Worm (Caenorhabditis elegans) whole organism, late embryonic: ENCODE results near the gene Y77E11A.12.

Source experiments
- C38D4.7 ChIP-seq: fragments of 200-800 bp; sonication (Bioruptor generic); optimal IDR thresholded peaks from 2 replicates; lab custom pipeline; 2018; ENCODE audit warnings: mild to moderate bottlenecking, missing genetic modification characterization, moderate library complexity, missing compliant biosample characterization
- K09A11.1 ChIP-seq: sonication (generic microtip); optimal IDR thresholded peaks from 2 replicates; lab custom pipeline; 2017; ENCODE audit warnings: antibody characterized with exemption, mild to moderate bottlenecking, missing genetic modification characterization, missing compliant biosample characterization; ENCODE audit not compliant: insufficient read depth
- Y22D7AL.16 ChIP-seq: sonication (generic microtip); optimal IDR thresholded peaks from 2 replicates; lab custom pipeline; 2016; ENCODE audit warnings: missing genetic modification characterization, missing compliant biosample characterization
- ama-1 ChIP-seq: fragments of 150-350 bp; optimal IDR thresholded peaks from 2 replicates; lab custom pipeline; 2014
- ceh-14 ChIP-seq: sonication (generic microtip); optimal IDR thresholded peaks from 2 replicates; lab custom pipeline; 2016; ENCODE audit warnings: missing genotype, missing genetic modification characterization, missing compliant biosample characterization
- ceh-18 ChIP-seq: sonication (generic microtip); optimal IDR thresholded peaks from 2 replicates; lab custom pipeline; 2016; ENCODE audit warnings: missing genetic modification characterization, missing compliant biosample characterization
- ceh-22 ChIP-seq: sonication (generic microtip); optimal IDR thresholded peaks from 2 replicates; lab custom pipeline; 2017; ENCODE audit warnings: missing biosample characterization, missing genetic modification characterization
- ceh-24 ChIP-seq: sonication (generic microtip); optimal IDR thresholded peaks from 2 replicates; lab custom pipeline; 2016; ENCODE audit warnings: mild to moderate bottlenecking, missing genetic modification characterization, missing compliant biosample characterization
- ceh-30 ChIP-seq: fragments of 150-350 bp; optimal IDR thresholded peaks from 2 replicates; lab custom pipeline; 2014; ENCODE audit warnings: missing biosample characterization, missing genetic modification characterization
- ceh-31 ChIP-seq: sonication (generic microtip); optimal IDR thresholded peaks from 2 replicates; lab custom pipeline; 2016; ENCODE audit warnings: missing genetic modification characterization, missing compliant biosample characterization
- ceh-45 ChIP-seq: fragments of 200-800 bp; sonication (Bioruptor generic); IDR thresholded peaks from 2 replicates; pipeline ENCODE4 v1.3.6; 2022; ENCODE audit warnings: missing genetic modification reagents, missing genetic modification characterization, missing compliant biosample characterization
- ceh-48 ChIP-seq: sonication (generic microtip); optimal IDR thresholded peaks from 2 replicates; lab custom pipeline; 2016; ENCODE audit warnings: missing genetic modification characterization, inconsistent platforms, missing compliant biosample characterization
- ceh-6 ChIP-seq: fragments of 200-800 bp; sonication (Bioruptor generic); optimal IDR thresholded peaks from 2 replicates; lab custom pipeline; 2018; ENCODE audit warnings: mild to moderate bottlenecking, missing genetic modification characterization, missing compliant biosample characterization
- ceh-9 ChIP-seq: sonication (generic microtip); optimal IDR thresholded peaks from 2 replicates; lab custom pipeline; 2016; ENCODE audit warnings: mild to moderate bottlenecking, missing genetic modification characterization, inconsistent platforms, missing compliant biosample characterization
- che-1 ChIP-seq: sonication (generic microtip); optimal IDR thresholded peaks from 2 replicates; lab custom pipeline; 2016; ENCODE audit warnings: mild to moderate bottlenecking, missing genetic modification characterization, missing compliant biosample characterization
- dve-1 ChIP-seq: sonication (generic microtip); optimal IDR thresholded peaks from 2 replicates; lab custom pipeline; 2017; ENCODE audit warnings: antibody characterized with exemption, mild to moderate bottlenecking, missing genetic modification characterization, missing compliant biosample characterization
- elt-2 ChIP-seq: sonication (generic microtip); optimal IDR thresholded peaks from 2 replicates; lab custom pipeline; 2016; ENCODE audit warnings: missing genetic modification reagents, missing genetic modification characterization, missing compliant biosample characterization
- elt-4 ChIP-seq: sonication (generic microtip); optimal IDR thresholded peaks from 2 replicates; lab custom pipeline; 2016; ENCODE audit warnings: missing genetic modification characterization, missing compliant biosample characterization
- fax-1 ChIP-seq: sonication (generic microtip); optimal IDR thresholded peaks from 2 replicates; lab custom pipeline; 2016; ENCODE audit warnings: missing genotype, missing genetic modification characterization, missing compliant biosample characterization
- fkh-6 ChIP-seq: sonication (generic microtip); optimal IDR thresholded peaks from 2 replicates; lab custom pipeline; 2016; ENCODE audit warnings: missing genetic modification characterization, missing compliant biosample characterization
- gmeb-2 ChIP-seq: sonication (generic microtip); optimal IDR thresholded peaks from 2 replicates; lab custom pipeline; 2016; ENCODE audit warnings: missing genetic modification characterization, inconsistent platforms, missing compliant biosample characterization
- hlh-13 ChIP-seq: fragments of 200-800 bp; sonication (Bioruptor generic); optimal IDR thresholded peaks from 2 replicates; lab custom pipeline; 2018; ENCODE audit warnings: mild to moderate bottlenecking, missing genetic modification characterization, missing compliant biosample characterization
- hlh-15 ChIP-seq: sonication (generic microtip); optimal IDR thresholded peaks from 2 replicates; lab custom pipeline; 2016; ENCODE audit warnings: missing genetic modification characterization, missing compliant biosample characterization
- hlh-30 ChIP-seq: sonication (generic microtip); optimal IDR thresholded peaks from 2 replicates; lab custom pipeline; 2017; ENCODE audit warnings: antibody characterized with exemption, missing genetic modification characterization, missing compliant biosample characterization; ENCODE audit not compliant: insufficient read depth
- hlh-6 ChIP-seq: sonication (generic microtip); optimal IDR thresholded peaks from 2 replicates; lab custom pipeline; 2016; ENCODE audit warnings: missing genotype, missing genetic modification characterization, missing compliant biosample characterization
- hlh-8 ChIP-seq: sonication (generic microtip); optimal IDR thresholded peaks from 2 replicates; lab custom pipeline; 2016; ENCODE audit warnings: missing genotype, missing genetic modification characterization, missing compliant biosample characterization
- lim-6 ChIP-seq: sonication (generic microtip); optimal IDR thresholded peaks from 2 replicates; lab custom pipeline; 2016; ENCODE audit warnings: missing genetic modification characterization, missing compliant biosample characterization
- madf-2 ChIP-seq: sonication (generic microtip); optimal IDR thresholded peaks from 2 replicates; lab custom pipeline; 2017; ENCODE audit warnings: missing genetic modification characterization, missing compliant biosample characterization
- nhr-232 ChIP-seq: sonication (generic microtip); optimal IDR thresholded peaks from 2 replicates; lab custom pipeline; 2016; ENCODE audit warnings: missing genetic modification characterization, missing compliant biosample characterization
- npax-4 ChIP-seq: sonication (generic microtip); optimal IDR thresholded peaks from 2 replicates; lab custom pipeline; 2016; ENCODE audit warnings: missing genetic modification characterization, missing compliant biosample characterization
- odd-2 ChIP-seq: sonication (generic microtip); optimal IDR thresholded peaks from 2 replicates; lab custom pipeline; 2017; ENCODE audit warnings: antibody characterized with exemption, mild to moderate bottlenecking, missing genetic modification characterization, missing compliant biosample characterization
- pag-3 ChIP-seq: sonication (generic microtip); optimal IDR thresholded peaks from 2 replicates; lab custom pipeline; 2016; ENCODE audit warnings: missing compliant biosample characterization, missing genetic modification characterization, borderline replicate concordance
- pax-1 ChIP-seq: fragments of 150-350 bp; optimal IDR thresholded peaks from 2 replicates; lab custom pipeline; 2014; ENCODE audit warnings: missing biosample characterization, missing genetic modification characterization
- pha-2 ChIP-seq: sonication (generic microtip); optimal IDR thresholded peaks from 2 replicates; lab custom pipeline; 2017; ENCODE audit warnings: mild to moderate bottlenecking, missing genetic modification characterization, missing compliant biosample characterization
- pha-4 ChIP-seq: fragments of 150-350 bp; optimal IDR thresholded peaks from 2 replicates; lab custom pipeline; 2018; ENCODE audit warnings: missing biosample characterization, missing genetic modification reagents, missing genetic modification characterization
- pqm-1 ChIP-seq: sonication (generic microtip); optimal IDR thresholded peaks from 2 replicates; lab custom pipeline; 2016; ENCODE audit warnings: missing genetic modification characterization, missing compliant biosample characterization
- pros-1 ChIP-seq: fragments of 150-350 bp; optimal IDR thresholded peaks from 2 replicates; lab custom pipeline; 2014; ENCODE audit warnings: missing biosample characterization, missing genetic modification reagents, missing genetic modification characterization
- rnt-1 ChIP-seq: sonication (generic microtip); optimal IDR thresholded peaks from 2 replicates; lab custom pipeline; 2016; ENCODE audit warnings: missing genetic modification characterization, missing compliant biosample characterization
- sdc-2 ChIP-seq: sonication (generic microtip); optimal IDR thresholded peaks from 2 replicates; lab custom pipeline; 2016; ENCODE audit warnings: missing genotype, missing genetic modification characterization, missing compliant biosample characterization
- sox-2 ChIP-seq: fragments of 200-800 bp; sonication (Bioruptor generic); IDR thresholded peaks from 2 replicates; pipeline ENCODE4 v1.3.6; 2022; ENCODE audit warnings: missing genetic modification reagents, missing genetic modification characterization, missing compliant biosample characterization
- sox-4 ChIP-seq: sonication (generic microtip); optimal IDR thresholded peaks from 2 replicates; lab custom pipeline; 2017; ENCODE audit warnings: mild to moderate bottlenecking, missing genetic modification characterization, inconsistent platforms, missing compliant biosample characterization
- ttx-3 ChIP-seq: sonication (generic microtip); optimal IDR thresholded peaks from 2 replicates; lab custom pipeline; 2016; ENCODE audit warnings: missing genetic modification reagents, missing genetic modification characterization, missing compliant biosample characterization
- unc-42 ChIP-seq: sonication (generic microtip); optimal IDR thresholded peaks from 2 replicates; lab custom pipeline; 2016; ENCODE audit warnings: missing genotype, missing genetic modification characterization, missing compliant biosample characterization
- unc-55 ChIP-seq: sonication (generic microtip); optimal IDR thresholded peaks from 2 replicates; lab custom pipeline; 2017; ENCODE audit warnings: missing biosample characterization, missing genetic modification reagents, missing genetic modification characterization
- unc-86 ChIP-seq: sonication (generic microtip); optimal IDR thresholded peaks from 2 replicates; lab custom pipeline; 2016; ENCODE audit warnings: missing genetic modification characterization, missing compliant biosample characterization
- zip-5 ChIP-seq: sonication (generic microtip); optimal IDR thresholded peaks from 2 replicates; lab custom pipeline; 2016; ENCODE audit warnings: missing genetic modification characterization, missing compliant biosample characterization

Gene Y77E11A.12

ce11 chrIV:1424962-1425361, 49.9 kb downstream of the Y77E11A.12 start, which contains the start of gene Y77E11A.8:
Y77E11A.8 (minus strand) TSS chrIV:1425062.
- no peak for TF ChIP-seq hlh-6 (tag; lab: Kevin White, UChicago)
- no peak for TF ChIP-seq ceh-31 (tag; lab: Kevin White, UChicago)
- TF ChIP-seq pag-3 (tag; lab: Kevin White, UChicago) = no peak
- TF ChIP-seq gmeb-2 (tag; lab: Kevin White, UChicago) = no peak
- no peak for TF ChIP-seq rnt-1 (tag; lab: Kevin White, UChicago)
- TF ChIP-seq ama-1 (lab: Kevin White, UChicago) = no peak
- TF ChIP-seq npax-4 (tag; lab: Kevin White, UChicago) = no peak
- no peak for TF ChIP-seq unc-42
- TF ChIP-seq zip-5 (tag; lab: Kevin White, UChicago) = no peak
- TF ChIP-seq hlh-13 (GFP tag; lab: Kevin White, UChicago) = no peak
- no peak for TF ChIP-seq ceh-48 (tag; lab: Kevin White, UChicago)
- TF ChIP-seq ceh-45 = no peak
- no peak for TF ChIP-seq ceh-14 (tag; lab: Kevin White, UChicago)
- no peak for TF ChIP-seq unc-55
- no peak for TF ChIP-seq fax-1 (tag; lab: Kevin White, UChicago)
- no peak for TF ChIP-seq hlh-30 (tag; lab: Kevin White, UChicago)
- TF ChIP-seq hlh-15 (tag; lab: Kevin White, UChicago) = no peak
- TF ChIP-seq odd-2 = no peak
- TF ChIP-seq pha-4 (tag; lab: Kevin White, UChicago) = no peak
- no peak for TF ChIP-seq sox-4

- TF ChIP-seq lim-6 (tag; lab: Kevin White, UChicago) (no peak), zip-5 (tag; lab: Kevin White, UChicago) (no peak), ceh-24 (tag; lab: Kevin White, UChicago) (no peak), fkh-6 (no peak)
These were observed 54.3 kb downstream of the Y77E11A.12 start, which contains the start of gene jtr-1 for ce11 chrIV:1420603-1421002. jtr-1 (plus strand) TSS chrIV:1420929.

- peak; percentile 32 for TF ChIP-seq hlh-6 (tag; lab: Kevin White, UChicago)
- TF ChIP-seq ceh-9 (tag; lab: Kevin White, UChicago) = no peak
- peak; percentile 94 for TF ChIP-seq unc-42
- TF ChIP-seq npax-4 (tag; lab: Kevin White, UChicago) = no peak
- no peak for TF ChIP-seq Y22D7AL.16 (tag; lab: Kevin White, UChicago)
- no peak for TF ChIP-seq K09A11.1 (tag; lab: Kevin White, UChicago)
- TF ChIP-seq pax-1 (tag; lab: Kevin White, UChicago) = peak; percentile 66
- TF ChIP-seq C38D4.7 = no peak
- peak; percentile 87 for TF ChIP-seq ceh-18 (tag; lab: Kevin White, UChicago)
- TF ChIP-seq ceh-14 (tag; lab: Kevin White, UChicago) = peak; percentile 62
- TF ChIP-seq nhr-232 (tag; lab: Kevin White, UChicago) = no peak
- TF ChIP-seq sdc-2 (tag; lab: Kevin White, UChicago) = peak; percentile 55
- TF ChIP-seq unc-86 = peak; percentile 39
- peak; percentile 94 for TF ChIP-seq pros-1
- no peak for TF ChIP-seq ceh-6 (GFP tag; lab: Kevin White, UChicago)
- no peak for TF ChIP-seq che-1 (tag; lab: Kevin White, UChicago)
- peak; percentile 18 for TF ChIP-seq ceh-22
- peak; percentile 70 for TF ChIP-seq fkh-6
- peak; percentile 28 for TF ChIP-seq madf-2 (tag; lab: Kevin White, UChicago)
- no peak for TF ChIP-seq fax-1 (tag; lab: Kevin White, UChicago)
- no peak; the same call in 1 of the 2 replicates for TF ChIP-seq sox-2 (GFP tag; lab: Robert Waterston, UW)
- TF ChIP-seq elt-4 = no peak
- TF ChIP-seq hlh-8 = peak; percentile 82
- peak; percentile 25 for TF ChIP-seq elt-2 (tag; lab: Kevin White, UChicago)
- no peak for TF ChIP-seq ttx-3 (tag; lab: Kevin White, UChicago)
- peak; percentile 56 for TF ChIP-seq ceh-30 (tag; lab: Kevin White, UChicago)
- TF ChIP-seq pag-3 (tag; lab: Kevin White, UChicago) = no peak
- peak; percentile 42 for TF ChIP-seq lim-6 (tag; lab: Kevin White, UChicago)
- TF ChIP-seq pha-2 (tag; lab: Kevin White, UChicago) = no peak
- peak; percentile 49 for TF ChIP-seq ceh-48 (tag; lab: Kevin White, UChicago)
- peak; percentile 67 for TF ChIP-seq dve-1 (tag; lab: Kevin White, UChicago)
- TF ChIP-seq hlh-30 (tag; lab: Kevin White, UChicago) = peak; percentile 97
- peak; percentile 10 for TF ChIP-seq pqm-1 (tag; lab: Kevin White, UChicago)
- no peak for TF ChIP-seq hlh-13 (GFP tag; lab: Kevin White, UChicago)
- peak; percentile 46; the same call in 1 of the 2 replicates for TF ChIP-seq ceh-45
These were observed 55.0 kb downstream of the Y77E11A.12 start, which contains the start of gene Y77E11A.7 for ce11 chrIV:1419795-1420509. Y77E11A.7 (minus strand) TSS chrIV:1419849.
